Worm (Caenorhabditis elegans): ENCODE data around the gene C55A6.3.

Gene C55A6.3

ce11 chrV:11535504-11536062, 22.3 kb upstream of the C55A6.3 start (continued):
- TF ChIP-seq lsy-2 (tag; optimal IDR thresholded peaks at IDR 0.05) (peak in 1 of 2 experiments; percentile 3), daf-16 (GFP tag; optimal IDR thresholded peaks at IDR 0.05) (no peak), daf-16 (tag; optimal IDR thresholded peaks at IDR 0.05) (peak; percentile 42), F37D6.2 (tag; optimal IDR thresholded peaks at IDR 0.05) (no peak), lin-13 (GFP tag; optimal IDR thresholded peaks at IDR 0.05) (no peak), Y5F2A.4 (GFP tag; optimal IDR thresholded peaks at IDR 0.05) (no peak), dve-1 (tag; optimal IDR thresholded peaks at IDR 0.05; ENCODE audit: insufficient read depth) (peak; percentile 33), ama-1 (optimal IDR thresholded peaks at IDR 0.05) (peak; percentile 35), hlh-30 (tag; optimal IDR thresholded peaks at IDR 0.05; ENCODE audit: insufficient read depth) (peak; percentile 27), nhr-237 (tag; optimal IDR thresholded peaks at IDR 0.05) (no peak), T20F7.1 (GFP tag; optimal IDR thresholded peaks at IDR 0.05) (no peak), egl-43 (GFP tag; IDR thresholded peaks at IDR 0.05) (peak; percentile 6; the same call in 1 of the 2 replicates)

ce11 chrV:11534495-11535189, 21.3 kb upstream of the C55A6.3 start:
- peak; percentile 41 for TF ChIP-seq nhr-10 (tag; optimal IDR thresholded peaks at IDR 0.05)
- peak in 1 of 2 experiments; percentile 64 for TF ChIP-seq lsy-2 (tag; optimal IDR thresholded peaks at IDR 0.05)
- TF ChIP-seq mep-1 (tag; optimal IDR thresholded peaks at IDR 0.05), result peak; percentile 56
- no peak for TF ChIP-seq mdt-29 (GFP tag; IDR thresholded peaks at IDR 0.05)
- peak; percentile 84 for TF ChIP-seq nhr-77 (tag; optimal IDR thresholded peaks at IDR 0.05)
- TF ChIP-seq nhr-28 (tag; optimal IDR thresholded peaks at IDR 0.05), result peak; percentile 94
- TF ChIP-seq hlh-11 (tag; optimal IDR thresholded peaks at IDR 0.05), result peak; percentile 84
- TF ChIP-seq Y75B8A.6 (GFP tag; IDR thresholded peaks at IDR 0.05), result no peak
- no peak for TF ChIP-seq set-16 (GFP tag; IDR thresholded peaks at IDR 0.05)
- peak; percentile 77 for TF ChIP-seq dve-1 (tag; optimal IDR thresholded peaks at IDR 0.05; ENCODE audit: insufficient read depth)
- no peak for TF ChIP-seq unc-39 (tag; optimal IDR thresholded peaks at IDR 0.05)
- 0 out of 2 replicates have a peak, but pooled peaks have one; percentile 25 for TF ChIP-seq zfp-3 (GFP tag; conservative IDR thresholded peaks at IDR 0.05)
- no peak for TF ChIP-seq snpc-1.2 (GFP tag; IDR thresholded peaks at IDR 0.05)
- no peak for TF ChIP-seq tra-1 (GFP tag; IDR thresholded peaks at IDR 0.05)
- TF ChIP-seq mes-2 (tag; optimal IDR thresholded peaks at IDR 0.05; ENCODE audit: poor library complexity, severe bottlenecking), result peak; percentile 47
- peak; percentile 66 for TF ChIP-seq dmd-6 (GFP tag; IDR thresholded peaks at IDR 0.05)
- peak; percentile 12 for TF ChIP-seq T20F7.1 (GFP tag; optimal IDR thresholded peaks at IDR 0.05)
- TF ChIP-seq php-3 (GFP tag; IDR thresholded peaks at IDR 0.05), result 0 out of 2 replicates have a peak, but pooled peaks have one; percentile 28
- no peak for TF ChIP-seq snpc-4 (tag; optimal IDR thresholded peaks at IDR 0.05)
- peak; percentile 50 for TF ChIP-seq mxl-3 (GFP tag; optimal IDR thresholded peaks at IDR 0.05)
- TF ChIP-seq cey-2 (tag; optimal IDR thresholded peaks at IDR 0.05; ENCODE audit: borderline replicate concordance, insufficient read depth), result peak; percentile 78
- TF ChIP-seq unc-62 (GFP tag; optimal IDR thresholded peaks at IDR 0.05 in 1 of 2), result peak in 1 of 2 experiments; percentile 79
- no peak for TF ChIP-seq unc-62 (tag; optimal IDR thresholded peaks at IDR 0.05)
- no peak for TF ChIP-seq nhr-76 (tag; optimal IDR thresholded peaks at IDR 0.05)
- peak in 1 of 2 experiments; percentile 59 for TF ChIP-seq mdl-1 (tag; optimal IDR thresholded peaks at IDR 0.05)
- peak; percentile 85 for TF ChIP-seq hlh-30 (tag; optimal IDR thresholded peaks at IDR 0.05; ENCODE audit: insufficient read depth)
- no peak for TF ChIP-seq daf-16 (GFP tag; optimal IDR thresholded peaks at IDR 0.05)
- TF ChIP-seq daf-16 (tag; optimal IDR thresholded peaks at IDR 0.05), result peak; percentile 77
- TF ChIP-seq pqm-1 (tag; optimal IDR thresholded peaks at IDR 0.05), result peak; percentile 78
- peak; percentile 45 for TF ChIP-seq aha-1 (tag)
- no peak for TF ChIP-seq hif-1 (tag; optimal IDR thresholded peaks at IDR 0.05)
- TF ChIP-seq duxl-1 (tag; optimal IDR thresholded peaks at IDR 0.05; ENCODE audit: poor library complexity), result no peak
